Worm (Caenorhabditis elegans): Measurements from ENCODE around the gene Y26G10.1.
A peak's percentile ranks its signal among the peaks of the same experiment; 100 is the strongest.

Gene Y26G10.1

DNA sequence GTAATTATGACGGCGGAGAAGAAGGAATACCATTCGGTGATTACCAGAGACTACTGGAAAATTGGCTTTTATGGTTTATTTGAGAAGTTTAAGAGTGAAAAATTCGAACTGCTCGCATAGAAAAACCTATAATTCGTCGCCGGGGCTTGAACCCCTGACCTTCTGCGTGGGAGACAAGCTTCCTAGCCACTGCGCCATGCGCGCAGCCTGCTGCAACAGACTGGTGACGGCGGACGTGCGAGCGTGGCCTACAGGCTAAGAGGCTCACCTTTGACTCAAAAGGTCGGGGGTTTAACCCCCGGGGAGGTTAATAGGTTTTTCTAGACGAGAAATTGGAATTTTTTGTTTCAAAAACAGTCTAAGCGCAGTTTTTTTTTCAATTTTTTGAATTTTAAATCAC, 31.3 kb downstream of the Y26G10.1 start:
- TF ChIP-seq ama-1 (optimal IDR thresholded peaks at IDR 0.05) (no peak), ama-1 (GFP tag; optimal IDR thresholded peaks at IDR 0.05) (no peak), repo-1 (tag; optimal IDR thresholded peaks at IDR 0.05) (no peak), rpc-1 (optimal IDR thresholded peaks at IDR 0.05) (no peak), rpc-1 (tag; optimal IDR thresholded peaks at IDR 0.05) (peak; percentile 40), hlh-12 (tag; optimal IDR thresholded peaks at IDR 0.05) (no peak), hmg-20 (GFP tag; IDR thresholded peaks at IDR 0.05) (no peak), Y95B8A.8 (GFP tag; IDR thresholded peaks at IDR 0.05) (no peak), dox-1 (GFP tag; IDR thresholded peaks at IDR 0.05) (no peak), F57A8.1 (GFP tag; optimal IDR thresholded peaks at IDR 0.05) (no peak), mes-4 (tag; optimal IDR thresholded peaks at IDR 0.05) (no peak), attf-5 (GFP tag; optimal IDR thresholded peaks at IDR 0.05) (no peak), cebp-2 (GFP tag; IDR thresholded peaks at IDR 0.05) (no peak), F55B11.4 (tag; optimal IDR thresholded peaks at IDR 0.05; ENCODE audit: borderline replicate concordance, insufficient read depth) (no peak), tbp1 (GFP tag; optimal IDR thresholded peaks at IDR 0.05) (peak; percentile 56), nhr-120 (GFP tag; IDR thresholded peaks at IDR 0.05) (peak; percentile 77; the same call in 1 of the 2 replicates), hrde-1 (tag; optimal IDR thresholded peaks at IDR 0.05; ENCODE audit: borderline replicate concordance) (no peak), sdz-38 (tag; optimal IDR thresholded peaks at IDR 0.05) (no peak), lin-35 (GFP tag; optimal IDR thresholded peaks at IDR 0.05) (no peak), Y79H2A.3 (GFP tag; conservative IDR thresholded peaks at IDR 0.05) (no peak), C17E4.6 (GFP tag; IDR thresholded peaks at IDR 0.05) (no peak), F57C9.4 (tag; optimal IDR thresholded peaks at IDR 0.05) (no peak), zfh-2 (GFP tag; conservative IDR thresholded peaks at IDR 0.05) (peak; percentile 67), ztf-25 (GFP tag; IDR thresholded peaks at IDR 0.05) (no peak), F10E7.11 (tag; optimal IDR thresholded peaks at IDR 0.05) (no peak), madf-8 (GFP tag; conservative IDR thresholded peaks at IDR 0.05) (no peak), let-607 (tag; optimal IDR thresholded peaks at IDR 0.05) (no peak)

DNA sequence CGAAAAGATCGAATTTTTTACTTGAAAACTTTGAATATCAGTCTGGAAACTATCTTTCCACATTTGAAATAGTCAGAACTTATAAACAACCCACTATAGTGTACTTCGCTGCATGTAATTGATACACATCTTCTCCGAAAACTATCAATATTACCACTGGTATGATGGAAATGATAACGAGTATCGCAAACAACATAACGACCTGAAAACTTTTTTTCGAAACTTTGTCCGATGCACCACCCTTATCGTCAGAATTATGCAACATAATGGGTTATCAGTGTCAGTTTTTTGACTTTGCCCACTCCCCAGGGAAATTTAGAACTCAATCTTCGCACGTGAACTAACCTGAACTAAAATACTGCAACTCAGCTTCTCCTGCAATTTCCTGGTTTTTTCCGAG, 33.4 kb downstream of the Y26G10.1 start:
- TF ChIP-seq atf-7 (tag; optimal IDR thresholded peaks at IDR 0.05) (peak; percentile 41), snpc-4 (GFP tag; optimal IDR thresholded peaks at IDR 0.05) (no peak), snpc-4 (tag; optimal IDR thresholded peaks at IDR 0.05) (peak in 1 of 4 experiments; percentile 0), nhr-80 (tag; optimal IDR thresholded peaks at IDR 0.05) (peak; percentile 87), fkh-3 (tag; optimal IDR thresholded peaks at IDR 0.05) (no peak)

DNA sequence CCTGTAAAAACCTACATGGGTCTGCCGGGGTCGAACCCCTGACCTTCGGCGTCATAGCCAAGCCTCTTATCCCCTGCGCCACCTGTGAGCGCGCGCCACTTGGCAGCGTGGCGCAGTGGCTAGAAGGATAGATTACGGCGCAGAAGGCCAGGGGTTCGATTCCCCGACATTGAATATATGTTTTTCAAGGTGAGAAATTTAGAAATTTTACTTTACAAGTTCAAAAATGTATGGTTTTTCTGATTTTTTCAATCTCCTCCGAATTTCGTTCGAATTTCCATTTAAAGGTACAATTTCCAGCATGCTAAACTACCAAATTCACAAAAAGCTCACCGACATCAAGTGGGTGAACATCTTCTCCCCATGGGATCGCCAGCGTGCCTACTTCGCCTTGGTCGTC, 35.7 kb downstream of the Y26G10.1 start, which contains the start of gene dgat-2:
TSS of gene dgat-2 (plus strand) at position 301 of the 400 bp plus-strand sequence.
- no peak for TF ChIP-seq bed-1 (GFP tag; IDR thresholded peaks at IDR 0.05)
- TF ChIP-seq rpc-1 (optimal IDR thresholded peaks at IDR 0.05) = no peak
- peak; percentile 10 for TF ChIP-seq rpc-1 (tag; optimal IDR thresholded peaks at IDR 0.05)

DNA sequence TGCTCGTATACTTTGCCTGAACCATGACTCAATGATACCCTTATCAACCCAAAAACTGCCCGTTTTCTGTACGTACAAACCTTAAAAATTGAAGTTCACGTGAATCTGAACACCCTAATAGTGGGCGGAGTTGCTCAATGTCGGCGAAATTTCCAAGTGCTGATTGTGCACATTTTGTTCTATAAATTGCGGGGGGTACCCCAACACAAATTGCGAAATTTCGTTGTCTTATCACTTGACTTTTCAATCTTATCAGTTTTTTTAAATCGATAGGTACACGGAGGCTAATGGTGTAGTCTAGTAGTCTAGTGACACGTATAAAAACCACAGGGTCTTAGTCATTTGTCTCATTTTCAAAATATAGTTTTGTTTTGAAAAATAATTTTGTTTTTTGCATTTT, 36.5 kb downstream of the Y26G10.1 start, which contains the start of gene fbxa-108:
TSS of gene fbxa-108 (minus strand) at position 158 of the 400 bp plus-strand sequence.
- TF ChIP-seq nhr-90 (tag; optimal IDR thresholded peaks at IDR 0.05) = peak; percentile 59
- TF ChIP-seq Y67H2A.10 (GFP tag; conservative IDR thresholded peaks at IDR 0.05) = no peak
- TF ChIP-seq F22D6.2 (tag; optimal IDR thresholded peaks at IDR 0.05) = peak; percentile 9
- peak; percentile 13 for TF ChIP-seq attf-5 (GFP tag; optimal IDR thresholded peaks at IDR 0.05)
- peak; percentile 10 for TF ChIP-seq F23B12.7 (tag; optimal IDR thresholded peaks at IDR 0.05; ENCODE audit: insufficient read depth)
- peak; percentile 99 for TF ChIP-seq nhr-80 (tag; optimal IDR thresholded peaks at IDR 0.05)
- TF ChIP-seq unc-62 (GFP tag; optimal IDR thresholded peaks at IDR 0.05) = peak; percentile 17
- no peak for TF ChIP-seq hmg-1.2 (GFP tag; IDR thresholded peaks at IDR 0.05)
- no peak for TF ChIP-seq Y95B8A.8 (GFP tag; IDR thresholded peaks at IDR 0.05)
- TF ChIP-seq athp-1 (tag; optimal IDR thresholded peaks at IDR 0.05) = no peak
- TF ChIP-seq tbp1 (GFP tag; optimal IDR thresholded peaks at IDR 0.05) = peak; percentile 22
- TF ChIP-seq F52B5.7 (tag; optimal IDR thresholded peaks at IDR 0.05) = no peak
- TF ChIP-seq atf-7 (tag; optimal IDR thresholded peaks at IDR 0.05) = peak; percentile 78
- no peak for TF ChIP-seq him-1 (tag; optimal IDR thresholded peaks at IDR 0.05)
- peak; percentile 33 for TF ChIP-seq madf-10 (tag; optimal IDR thresholded peaks at IDR 0.05)
- peak; percentile 60; the same call in 1 of the 2 replicates for TF ChIP-seq nfyb-1 (GFP tag; IDR thresholded peaks at IDR 0.05)
- peak; percentile 14 to 35 for TF ChIP-seq let-607 (tag; optimal IDR thresholded peaks at IDR 0.05)
- no peak for TF ChIP-seq F10E7.11 (tag; optimal IDR thresholded peaks at IDR 0.05)
- no peak for TF ChIP-seq somi-1 (GFP tag; optimal IDR thresholded peaks at IDR 0.05)
- peak; percentile 67 for TF ChIP-seq ets-4 (GFP tag; optimal IDR thresholded peaks at IDR 0.05)
